Fruit fly (Drosophila melanogaster): ENCODE measurements around the gene Ube4A.
A peak's percentile ranks its signal among the peaks of the same experiment; 100 is the strongest.

Gene Ube4A

DNA sequence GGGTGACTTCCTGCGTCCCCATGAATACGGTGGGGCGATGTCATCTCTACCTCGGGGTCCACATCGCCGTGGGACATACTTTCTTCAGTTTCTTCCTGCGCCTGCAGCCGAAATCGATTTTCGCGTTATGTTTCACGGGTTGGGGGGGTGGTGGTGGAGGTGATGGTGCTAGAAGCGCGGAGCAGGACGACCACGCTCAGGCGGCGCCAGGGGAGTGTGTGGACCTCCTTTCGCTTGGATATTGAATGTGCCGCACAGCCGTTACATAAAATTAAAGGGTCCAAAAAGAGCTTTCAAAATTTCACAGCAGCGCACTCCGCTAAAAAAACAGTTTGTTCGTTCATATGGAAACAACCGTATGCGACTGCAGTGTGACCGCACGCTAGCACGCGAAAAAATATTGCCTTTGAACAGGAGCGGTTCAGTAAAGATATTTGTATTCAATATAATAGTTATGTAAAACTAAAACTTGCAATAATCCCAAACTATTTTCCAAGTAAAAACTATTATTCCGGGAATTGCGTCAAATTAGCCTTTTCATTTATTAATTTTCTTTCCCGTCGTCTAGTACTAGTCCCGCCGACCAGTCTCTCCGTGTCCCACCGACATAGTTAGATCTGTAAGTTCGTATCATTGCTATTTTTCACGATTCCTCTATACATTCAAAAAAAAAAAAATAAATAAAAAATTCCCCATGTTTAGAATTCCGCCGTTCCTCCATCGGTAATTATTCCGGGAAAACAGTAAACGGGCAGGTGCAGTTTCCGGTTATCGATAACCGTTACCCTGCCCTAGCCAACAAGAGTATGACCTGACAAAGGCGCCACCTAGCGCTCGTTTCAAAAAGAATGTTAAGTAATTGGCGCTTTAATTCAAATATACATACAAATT is 25.9 kb downstream of the Ube4A start, which contains the start of gene Nhe3 (continued):
- TF ChIP-seq Deaf1 (tag; optimal IDR thresholded peaks at IDR 0.05): peak; percentile 26
- peak; percentile 70 for TF ChIP-seq croc (GFP tag; conservative IDR thresholded peaks at IDR 0.05)
- no peak; the same call in 1 of the 2 replicates for TF ChIP-seq CG43689 (GFP tag; IDR thresholded peaks at IDR 0.05)
- TF ChIP-seq D (optimal IDR thresholded peaks at IDR 0.05): no peak
- TF ChIP-seq D (GFP tag; optimal IDR thresholded peaks at IDR 0.05): peak; percentile 66
- peak; percentile 89 for TF ChIP-seq CG12659 (GFP tag; optimal IDR thresholded peaks at IDR 0.05)
- peak; percentile 80 for TF ChIP-seq Rx (GFP tag; IDR thresholded peaks at IDR 0.05)
- peak; percentile 77 for TF ChIP-seq CG9215 (GFP tag; IDR thresholded peaks at IDR 0.05)
- peak; percentile 67 for TF ChIP-seq ERR (GFP tag; optimal IDR thresholded peaks at IDR 0.05)
- TF ChIP-seq wor (GFP tag; IDR thresholded peaks at IDR 0.05): peak; percentile 72
- TF ChIP-seq usp (GFP tag; optimal IDR thresholded peaks at IDR 0.05): no peak
- TF ChIP-seq pita (GFP tag; optimal IDR thresholded peaks at IDR 0.05): peak; percentile 7
- TF ChIP-seq CG4707 (GFP tag; optimal IDR thresholded peaks at IDR 0.05): no peak
- TF ChIP-seq ap (GFP tag; IDR thresholded peaks at IDR 0.05): peak; percentile 70
- TF ChIP-seq CG9797 (GFP tag; optimal IDR thresholded peaks at IDR 0.05): peak; percentile 74
- peak; percentile 65 for TF ChIP-seq CrebB (tag; optimal IDR thresholded peaks at IDR 0.05)
- peak; percentile 77 for TF ChIP-seq sd (tag; optimal IDR thresholded peaks at IDR 0.05)
- no peak for TF ChIP-seq kah (GFP tag; optimal IDR thresholded peaks at IDR 0.05)
- TF ChIP-seq CG2116 (GFP tag; optimal IDR thresholded peaks at IDR 0.05): peak; percentile 76
- TF ChIP-seq HmgD (GFP tag; optimal IDR thresholded peaks at IDR 0.05): no peak
- peak; percentile 66 for TF ChIP-seq CG1603 (tag; optimal IDR thresholded peaks at IDR 0.05)
- TF ChIP-seq CG32532 (GFP tag; IDR thresholded peaks at IDR 0.05): peak; percentile 83
- TF ChIP-seq exex (tag; optimal IDR thresholded peaks at IDR 0.05): peak; percentile 45
- peak; percentile 48 for TF ChIP-seq btn (GFP tag; optimal IDR thresholded peaks at IDR 0.05)
- no peak for TF ChIP-seq CkIIα-i1 (GFP tag; IDR thresholded peaks at IDR 0.05)
- peak; percentile 30 for TF ChIP-seq CG17186 (GFP tag; optimal IDR thresholded peaks at IDR 0.05)
- no peak for TF ChIP-seq pros (GFP tag; optimal IDR thresholded peaks at IDR 0.05)
- peak; percentile 93 for TF ChIP-seq CG9932 (GFP tag; IDR thresholded peaks at IDR 0.05)
- peak; percentile 42 for TF ChIP-seq CG33213 (GFP tag; optimal IDR thresholded peaks at IDR 0.05)
- peak; percentile 96 for TF ChIP-seq Ets65A (GFP tag)
- peak; percentile 60 for TF ChIP-seq CG10462 (GFP tag; optimal IDR thresholded peaks at IDR 0.05)
- peak; percentile 92 for TF ChIP-seq CG30403 (GFP tag; optimal IDR thresholded peaks at IDR 0.05)
- peak; percentile 75 for TF ChIP-seq NfI (GFP tag; optimal IDR thresholded peaks at IDR 0.05)
- TF ChIP-seq Opbp (GFP tag; IDR thresholded peaks at IDR 0.05; ENCODE audit: partially characterized antibody): peak; percentile 64
- TF ChIP-seq fu2 (GFP tag; optimal IDR thresholded peaks at IDR 0.05): peak; percentile 78
- peak; percentile 36 to 85 for TF ChIP-seq chif (GFP tag; optimal IDR thresholded peaks at IDR 0.05)
- TF ChIP-seq ems (GFP tag; optimal IDR thresholded peaks at IDR 0.05): peak; percentile 87
- TF ChIP-seq Ets97D (GFP tag; optimal IDR thresholded peaks at IDR 0.05): peak; percentile 78
- TF ChIP-seq CG17912 (GFP tag; optimal IDR thresholded peaks at IDR 0.05): no peak
- peak; percentile 86 for TF ChIP-seq CG14441 (GFP tag; IDR thresholded peaks at IDR 0.05)
- peak; percentile 77 for TF ChIP-seq CG34422 (GFP tag; IDR thresholded peaks at IDR 0.05)
- peak; percentile 51; the same call in 1 of the 2 replicates for TF ChIP-seq inv (GFP tag; IDR thresholded peaks at IDR 0.05; ENCODE audit: partially characterized antibody)
- TF ChIP-seq dpn (GFP tag; optimal IDR thresholded peaks at IDR 0.05): peak; percentile 75 to 85
- peak; percentile 60 for TF ChIP-seq CG6765 (GFP tag; optimal IDR thresholded peaks at IDR 0.05)
- peak; percentile 69 for TF ChIP-seq CG4328 (GFP tag; optimal IDR thresholded peaks at IDR 0.05)
- TF ChIP-seq Jarid2 (GFP tag; optimal IDR thresholded peaks at IDR 0.05): peak; percentile 84
- TF ChIP-seq Hr39 (optimal IDR thresholded peaks at IDR 0.05): no peak
- no peak for TF ChIP-seq pan (optimal IDR thresholded peaks at IDR 0.05)
- peak in 1 of 2 experiments; percentile 85 for TF ChIP-seq pan (GFP tag; optimal IDR thresholded peaks at IDR 0.05 in 1 of 2, IDR thresholded peaks at IDR 0.05 in 1 of 2)
- TF ChIP-seq D19B (GFP tag; optimal IDR thresholded peaks at IDR 0.05): peak; percentile 65
